Fruit fly (Drosophila melanogaster) whole organism, larva: ENCODE data around the gene rdgC.

ENCODE experiments used
- noc ChIP-seq: fragments of 200-800 bp; sonication (Bioruptor generic); optimal IDR thresholded peaks from 3 replicates; lab custom pipeline; 2019; ENCODE audit warnings: missing biosample characterization, mild to moderate bottlenecking, missing genetic modification characterization, moderate library complexity

rdgC gene

dm6 chr3L:20302081-20302630 is 54.3 kb downstream of the rdgC start, which contains the start of gene Pex23:
Gene Pex23, minus strand, starts transcription at chr3L:20302141.
- no peak for TF ChIP-seq noc

dm6 chr3L:20306142-20306541 is 58.3 kb downstream of the rdgC start, which contains the start of gene CG32225:
Gene CG32225, minus strand, starts transcription at chr3L:20306283.
- TF ChIP-seq noc = no peak

DNA sequence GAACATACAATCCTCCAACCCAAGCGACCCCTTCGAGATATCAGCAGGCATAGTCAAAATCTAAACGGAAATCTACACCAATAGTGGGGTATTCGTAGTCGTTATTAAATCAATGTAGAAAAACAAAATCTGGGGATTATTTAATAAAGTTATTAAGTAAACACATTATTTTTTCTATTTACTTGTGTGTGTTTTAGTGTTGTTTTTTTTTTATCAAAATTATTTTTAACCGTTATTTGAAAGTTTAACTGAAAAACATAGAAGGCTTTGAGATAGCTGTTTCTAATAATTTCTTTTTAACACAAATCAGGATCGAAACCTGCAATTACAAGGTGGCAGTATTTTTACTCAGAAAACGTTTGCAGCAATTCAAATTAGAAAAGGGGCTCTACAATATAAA is 61.5 kb downstream of the rdgC start, which contains the start of gene polo:
polo (plus strand) TSS at position 301 of the 400 bp plus-strand sequence.
- no peak for TF ChIP-seq noc

DNA sequence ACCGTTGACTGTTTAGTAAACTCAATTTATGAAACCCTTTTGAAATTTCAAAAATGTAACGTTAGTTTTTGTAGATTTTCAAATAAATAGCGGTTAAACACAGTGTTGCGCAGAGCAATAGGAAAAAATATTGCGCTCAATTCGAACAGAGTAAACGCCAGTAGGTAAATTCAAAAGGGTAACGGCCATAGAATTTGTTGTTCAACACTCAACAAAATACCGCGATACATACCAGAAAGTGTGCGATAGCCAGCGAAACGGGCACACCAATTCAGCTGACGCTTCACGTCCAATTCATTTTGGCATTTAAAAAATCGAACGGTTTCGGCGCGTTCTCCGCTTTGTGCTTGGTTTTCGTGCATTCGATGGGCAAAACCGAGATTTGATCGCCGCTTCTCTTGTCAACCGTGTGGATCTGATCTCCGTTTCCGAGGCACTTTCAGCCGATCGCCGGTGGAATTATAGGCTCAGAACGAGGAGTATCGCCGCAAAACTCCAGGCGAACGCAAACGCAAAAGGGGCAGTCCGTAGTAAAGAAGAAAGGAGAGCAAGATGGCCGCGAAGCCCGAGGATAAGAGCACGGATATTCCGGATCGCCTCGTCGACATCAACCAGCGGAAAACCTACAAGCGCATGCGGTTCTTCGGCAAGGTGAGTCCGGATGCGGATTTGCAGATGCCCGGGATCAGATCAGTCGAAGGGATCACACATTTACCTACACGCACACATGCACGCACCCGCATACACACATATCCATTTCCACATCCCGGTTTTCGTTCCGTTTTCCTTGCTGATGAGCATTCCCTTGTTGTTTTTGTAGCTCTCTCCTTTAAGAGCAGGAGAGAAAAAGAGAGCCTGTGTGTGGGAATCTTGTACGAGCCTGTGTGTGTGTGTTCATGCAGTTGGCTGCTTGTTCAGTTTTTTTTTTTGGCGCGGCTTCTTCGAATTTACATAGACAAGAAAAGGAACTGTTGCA is 62.2 kb downstream of the rdgC start:
- no peak for TF ChIP-seq noc

dm6 chr3L:20313469-20313868 is 65.6 kb downstream of the rdgC start, which contains the start of gene alphaSnap:
Gene alphaSnap, plus strand, starts transcription at chr3L:20313632.
- no peak for TF ChIP-seq noc
